Worm (Caenorhabditis elegans): ENCODE data around the gene kars-1.

Gene kars-1

DNA sequence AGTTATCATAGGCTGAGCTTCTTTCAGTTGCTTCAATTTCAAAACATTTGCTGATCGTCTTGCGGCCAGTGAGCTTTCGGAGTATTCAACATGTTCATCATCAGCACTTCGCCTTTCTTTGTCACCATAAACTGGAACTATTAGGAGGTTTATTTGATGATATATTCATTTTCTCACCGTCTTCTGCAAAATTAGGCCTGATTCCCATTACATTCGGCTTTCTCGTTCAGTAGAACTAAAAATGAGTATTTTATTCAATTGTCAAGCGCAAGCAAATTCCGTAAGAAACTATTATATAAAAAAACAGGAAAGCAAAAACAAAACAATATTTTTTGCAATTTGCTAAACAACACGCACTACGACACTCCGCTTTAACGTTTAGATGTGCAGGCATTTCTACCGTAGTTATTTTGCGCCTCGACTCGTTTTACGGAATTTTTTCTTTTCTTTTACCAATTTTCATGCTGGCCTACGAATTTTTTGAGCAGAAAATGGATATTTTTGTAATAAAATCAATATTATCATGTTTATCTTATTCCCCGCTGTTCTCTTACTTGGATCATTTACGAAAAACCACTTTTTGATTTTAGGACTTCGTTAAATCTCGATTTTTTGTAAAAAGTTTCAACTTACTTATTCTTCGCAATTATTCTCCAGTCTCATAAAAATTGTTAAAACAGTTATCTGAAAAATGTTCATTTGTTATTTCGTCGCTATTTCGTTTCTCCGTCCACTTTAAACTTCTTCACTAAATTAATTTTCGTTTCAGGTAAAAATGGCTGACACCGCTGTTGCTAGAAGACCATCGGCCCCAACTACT lies 32.8 kb upstream of the kars-1 start, which contains the start of the genes farl-11 and rpl-33 (continued):
- TF ChIP-seq sem-2 (GFP tag; optimal IDR thresholded peaks at IDR 0.05) (no peak), ces-1 (GFP tag; optimal IDR thresholded peaks at IDR 0.05) (peak; percentile 76), sptf-1 (tag; optimal IDR thresholded peaks at IDR 0.05) (peak; percentile 33), mep-1 (tag; optimal IDR thresholded peaks at IDR 0.05) (peak; percentile 88), M03D4.4 (tag; optimal IDR thresholded peaks at IDR 0.05) (no peak), pha-4 (tag; optimal IDR thresholded peaks at IDR 0.05) (peak; percentile 81), ceh-83 (GFP tag; optimal IDR thresholded peaks at IDR 0.05) (no peak), zip-8 (tag; optimal IDR thresholded peaks at IDR 0.05) (no peak)

DNA sequence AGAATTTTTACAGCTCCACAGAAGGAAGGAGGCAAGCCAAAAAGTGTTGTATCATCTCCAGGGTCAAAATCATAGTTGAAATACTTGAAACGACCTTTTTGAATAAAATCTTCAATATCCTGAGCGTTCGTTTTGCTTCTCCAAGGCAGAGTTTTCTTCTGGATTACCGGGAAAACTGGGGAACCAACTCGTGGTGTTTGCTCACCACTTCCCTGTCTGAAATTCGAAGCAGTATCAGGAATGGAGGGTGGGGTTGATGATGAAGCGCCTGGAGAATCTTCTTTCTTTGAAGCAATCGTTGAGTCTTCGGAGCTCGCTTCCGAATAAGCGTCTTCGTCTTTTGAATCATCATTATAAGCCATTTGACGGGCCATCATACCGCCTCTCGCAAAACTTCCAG lies 30.9 kb upstream of the kars-1 start:
- TF ChIP-seq unc-39 (tag; optimal IDR thresholded peaks at IDR 0.05), result no peak

DNA sequence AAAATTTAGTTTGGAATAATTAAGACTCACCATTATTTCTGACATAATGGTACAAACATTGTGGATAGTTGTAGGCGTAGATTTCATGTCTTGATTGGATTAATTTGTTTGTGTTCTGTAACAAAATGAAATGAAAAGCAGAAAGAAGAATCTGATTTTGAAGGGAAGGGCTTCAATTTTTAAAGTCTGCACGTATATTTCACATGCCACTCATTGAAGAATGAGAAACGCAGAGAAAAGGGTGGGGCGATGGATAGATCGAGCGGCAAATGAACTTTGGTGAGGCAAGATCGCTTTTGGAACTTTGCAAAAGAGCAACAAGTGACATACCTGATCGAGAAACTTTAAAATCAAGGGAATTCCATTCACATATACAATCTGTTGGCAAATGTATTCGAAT lies 30.1 kb upstream of the kars-1 start:
- TF ChIP-seq sem-2 (GFP tag; optimal IDR thresholded peaks at IDR 0.05), result no peak
- TF ChIP-seq M03D4.4 (tag; optimal IDR thresholded peaks at IDR 0.05), result no peak
- no peak for TF ChIP-seq zip-8 (tag; optimal IDR thresholded peaks at IDR 0.05)
- no peak for TF ChIP-seq tbx-8 (GFP tag; optimal IDR thresholded peaks at IDR 0.05)
- no peak for TF ChIP-seq nhr-12 (tag; optimal IDR thresholded peaks at IDR 0.05)
- TF ChIP-seq elt-1 (tag; optimal IDR thresholded peaks at IDR 0.05; ENCODE audit: borderline replicate concordance, insufficient read depth), result no peak
- no peak for TF ChIP-seq ceh-39 (tag; optimal IDR thresholded peaks at IDR 0.05)
- no peak for TF ChIP-seq mep-1 (tag; optimal IDR thresholded peaks at IDR 0.05)
- no peak for TF ChIP-seq nhr-2 (tag; optimal IDR thresholded peaks at IDR 0.05)
- TF ChIP-seq blmp-1 (tag; optimal IDR thresholded peaks at IDR 0.05), result no peak
- no peak for TF ChIP-seq ham-2 (GFP tag; optimal IDR thresholded peaks at IDR 0.05)
- TF ChIP-seq bed-3 (GFP tag; optimal IDR thresholded peaks at IDR 0.05), result no peak
- no peak for TF ChIP-seq mls-2 (tag; optimal IDR thresholded peaks at IDR 0.05)
- no peak for TF ChIP-seq unc-120 (tag; optimal IDR thresholded peaks at IDR 0.05; ENCODE audit: poor library complexity, severe bottlenecking)
- no peak for TF ChIP-seq nhr-76 (tag; optimal IDR thresholded peaks at IDR 0.05)
- no peak for TF ChIP-seq nhr-28 (tag; optimal IDR thresholded peaks at IDR 0.05)

DNA sequence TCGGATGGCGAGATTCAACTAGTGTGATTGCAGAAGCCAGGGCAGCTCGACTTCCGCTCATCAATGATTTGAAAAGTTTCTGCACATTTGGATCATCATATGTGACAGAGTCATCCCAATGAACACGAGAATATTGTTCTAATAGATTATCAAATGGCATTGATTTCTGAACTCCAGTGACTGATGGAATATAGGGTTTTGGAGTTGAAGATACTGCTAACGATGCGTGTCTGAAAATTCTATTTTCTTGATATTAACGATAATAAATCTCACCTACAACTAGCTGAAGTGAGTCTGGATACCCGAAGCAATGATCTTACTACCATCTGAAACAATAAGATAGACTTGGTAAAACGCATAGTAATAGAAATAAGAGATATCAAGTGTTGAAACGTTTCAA lies 28.6 kb upstream of the kars-1 start, which contains the start of gene mmaa-1:
Gene mmaa-1 (minus strand): TSS at position 328 of the 400 bp plus-strand sequence.
- TF ChIP-seq unc-120 (tag; optimal IDR thresholded peaks at IDR 0.05; ENCODE audit: poor library complexity, severe bottlenecking) (no peak), blmp-1 (tag; optimal IDR thresholded peaks at IDR 0.05) (no peak), ceh-39 (tag; optimal IDR thresholded peaks at IDR 0.05) (no peak), ztf-11 (tag; optimal IDR thresholded peaks at IDR 0.05) (no peak), nhr-76 (tag; optimal IDR thresholded peaks at IDR 0.05) (no peak), snpc-4 (tag; optimal IDR thresholded peaks at IDR 0.05) (no peak), bed-3 (GFP tag; optimal IDR thresholded peaks at IDR 0.05) (no peak), M03D4.4 (tag; optimal IDR thresholded peaks at IDR 0.05) (no peak), lin-32 (GFP tag; optimal IDR thresholded peaks at IDR 0.05) (no peak), tbx-8 (GFP tag; optimal IDR thresholded peaks at IDR 0.05) (no peak), flh-1 (GFP tag; optimal IDR thresholded peaks at IDR 0.05) (no peak), ham-2 (GFP tag; optimal IDR thresholded peaks at IDR 0.05) (no peak), zip-8 (tag; optimal IDR thresholded peaks at IDR 0.05) (no peak), lin-13 (tag; optimal IDR thresholded peaks at IDR 0.05) (no peak), nhr-12 (tag; optimal IDR thresholded peaks at IDR 0.05) (no peak), mep-1 (tag; optimal IDR thresholded peaks at IDR 0.05) (no peak)

DNA sequence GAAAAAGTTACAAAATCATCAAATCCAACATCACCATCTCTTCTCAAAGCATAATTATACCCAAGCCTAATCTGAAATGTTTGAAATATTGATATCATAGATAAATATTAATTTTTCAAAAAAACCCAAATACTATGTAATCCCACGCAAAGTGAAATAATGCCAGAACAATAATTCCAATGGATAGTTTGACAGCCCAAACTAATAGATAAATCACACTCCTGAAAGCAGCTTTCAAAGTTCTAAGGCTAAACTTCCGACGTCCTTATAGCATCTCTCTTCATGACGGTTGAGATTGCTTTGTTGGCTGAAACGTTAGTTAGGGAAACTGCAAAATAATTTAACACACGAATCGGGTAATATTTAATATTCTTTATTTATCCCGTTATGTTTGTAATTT lies 27.0 kb upstream of the kars-1 start:
- TF ChIP-seq mab-5 (tag; optimal IDR thresholded peaks at IDR 0.05) (no peak), pha-4 (tag; optimal IDR thresholded peaks at IDR 0.05) (no peak), sem-2 (GFP tag; optimal IDR thresholded peaks at IDR 0.05) (no peak), elt-1 (tag; optimal IDR thresholded peaks at IDR 0.05; ENCODE audit: borderline replicate concordance, insufficient read depth) (no peak), lin-13 (tag; optimal IDR thresholded peaks at IDR 0.05) (no peak), lsy-2 (tag; optimal IDR thresholded peaks at IDR 0.05) (no peak), sptf-1 (tag; optimal IDR thresholded peaks at IDR 0.05) (no peak)

DNA sequence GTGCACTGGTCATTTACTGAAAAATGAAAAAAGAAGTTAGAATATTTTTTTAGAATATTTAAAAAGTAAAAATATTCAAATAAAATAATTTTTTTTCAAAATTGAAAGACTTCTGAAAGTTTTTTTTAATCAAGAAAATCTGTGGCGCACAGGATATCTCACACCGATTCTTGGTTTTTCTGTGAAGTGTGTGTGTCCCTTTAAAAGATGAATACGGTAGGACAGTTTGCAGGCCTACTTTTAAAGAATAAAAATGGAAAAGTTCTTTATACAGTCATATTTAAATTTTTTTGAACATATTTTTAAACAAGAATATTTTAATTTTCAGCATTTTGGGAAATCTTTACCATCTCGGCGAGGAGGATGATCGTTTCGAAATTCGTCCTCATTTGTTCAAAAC lies 26.4 kb upstream of the kars-1 start, which contains the start of gene mct-5:
Gene mct-5 (minus strand): TSS at position 16 of the 400 bp plus-strand sequence.
- TF ChIP-seq mab-5 (tag; optimal IDR thresholded peaks at IDR 0.05) (no peak), mep-1 (tag; optimal IDR thresholded peaks at IDR 0.05) (no peak), tbx-8 (GFP tag; optimal IDR thresholded peaks at IDR 0.05) (no peak), elt-1 (tag; optimal IDR thresholded peaks at IDR 0.05; ENCODE audit: borderline replicate concordance, insufficient read depth) (no peak), lsy-2 (tag; optimal IDR thresholded peaks at IDR 0.05) (no peak), ceh-39 (tag; optimal IDR thresholded peaks at IDR 0.05) (no peak), zip-8 (tag; optimal IDR thresholded peaks at IDR 0.05) (no peak), nhr-12 (tag; optimal IDR thresholded peaks at IDR 0.05) (no peak), ces-1 (GFP tag; optimal IDR thresholded peaks at IDR 0.05) (no peak), blmp-1 (tag; optimal IDR thresholded peaks at IDR 0.05) (no peak), M03D4.4 (tag; optimal IDR thresholded peaks at IDR 0.05) (no peak), sem-2 (GFP tag; optimal IDR thresholded peaks at IDR 0.05) (no peak), unc-62 (GFP tag; optimal IDR thresholded peaks at IDR 0.05) (no peak), hlh-1 (tag; optimal IDR thresholded peaks at IDR 0.05) (no peak), nhr-237 (tag; optimal IDR thresholded peaks at IDR 0.05) (no peak), nhr-76 (tag; optimal IDR thresholded peaks at IDR 0.05) (no peak), drap-1 (GFP tag; optimal IDR thresholded peaks at IDR 0.05) (no peak), sptf-1 (tag; optimal IDR thresholded peaks at IDR 0.05) (no peak)
